Worm (Caenorhabditis elegans): ENCODE measurements around the gene C54G10.1.

The C54G10.1 gene

DNA sequence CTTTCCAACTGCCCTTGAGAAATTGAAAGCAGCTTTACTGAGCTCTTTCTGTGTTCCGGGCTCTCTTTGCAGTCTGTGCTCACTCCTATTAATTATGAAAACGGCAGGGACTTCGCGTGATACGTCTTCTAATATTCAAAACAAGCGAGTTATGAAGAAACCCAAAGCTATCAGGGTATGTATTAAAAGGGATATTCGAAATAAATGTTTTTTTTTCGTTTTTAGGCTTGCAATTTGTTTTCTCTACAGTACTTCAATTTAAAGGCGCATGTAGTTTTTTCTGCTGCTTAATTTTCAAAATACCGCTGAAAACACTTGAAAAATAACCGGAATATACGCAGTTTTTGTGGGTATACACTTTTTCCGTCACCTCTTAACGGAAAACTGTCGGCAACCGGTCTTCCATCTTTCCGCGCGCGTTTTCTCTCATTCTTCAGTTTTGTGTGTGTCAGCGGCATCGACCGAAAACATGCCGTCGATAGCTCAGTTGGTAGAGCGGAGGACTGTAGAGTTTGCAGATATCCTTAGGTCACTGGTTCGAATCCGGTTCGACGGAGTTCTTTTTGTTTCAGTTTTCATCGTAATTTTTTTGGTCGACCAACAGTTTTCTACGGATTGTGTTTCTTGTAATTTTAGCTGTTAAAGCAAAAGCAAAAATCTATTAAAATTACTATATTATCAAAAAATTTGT lies 48.3 kb downstream of the C54G10.1 start, which contains the start of gene gasr-8 (continued):
- TF ChIP-seq daf-19 (GFP tag; conservative IDR thresholded peaks at IDR 0.05): no peak
- TF ChIP-seq nhr-28 (tag; optimal IDR thresholded peaks at IDR 0.05): no peak
- TF ChIP-seq lim-7 (GFP tag; IDR thresholded peaks at IDR 0.05): peak; percentile 62; the same call in 1 of the 2 replicates
- TF ChIP-seq lin-29 (GFP tag; IDR thresholded peaks at IDR 0.05): 0 out of 2 replicates have a peak, but pooled peaks have one; percentile 10
- no peak for TF ChIP-seq gei-8 (GFP tag; optimal IDR thresholded peaks at IDR 0.05)
- peak; percentile 39 for TF ChIP-seq dmd-6 (GFP tag; IDR thresholded peaks at IDR 0.05)
- TF ChIP-seq arid-1 (GFP tag; conservative IDR thresholded peaks at IDR 0.05): 0 out of 2 replicates have a peak, but pooled peaks have one; percentile 42
- no peak for TF ChIP-seq nhr-11 (tag; optimal IDR thresholded peaks at IDR 0.05)
- TF ChIP-seq F10B5.3 (tag; optimal IDR thresholded peaks at IDR 0.05): no peak
- TF ChIP-seq nhr-102 (tag; optimal IDR thresholded peaks at IDR 0.05): peak; percentile 3
- no peak for TF ChIP-seq lir-3 (tag; optimal IDR thresholded peaks at IDR 0.05)
- TF ChIP-seq nhr-41 (GFP tag; IDR thresholded peaks at IDR 0.05): no peak
- TF ChIP-seq ZK546.5 (tag; optimal IDR thresholded peaks at IDR 0.05): no peak
- no peak for TF ChIP-seq saeg-2 (GFP tag; IDR thresholded peaks at IDR 0.05)
- no peak for TF ChIP-seq zip-2 (tag; optimal IDR thresholded peaks at IDR 0.05)
- TF ChIP-seq daf-16 (GFP tag; optimal IDR thresholded peaks at IDR 0.05): no peak
- peak; percentile 38 for TF ChIP-seq daf-16 (tag; optimal IDR thresholded peaks at IDR 0.05)
- TF ChIP-seq mdl-1 (tag; optimal IDR thresholded peaks at IDR 0.05): no peak
- TF ChIP-seq aha-1 (tag): peak; percentile 35
- TF ChIP-seq fos-1 (tag; optimal IDR thresholded peaks at IDR 0.05): no peak
- TF ChIP-seq zip-11 (GFP tag; IDR thresholded peaks at IDR 0.05): no peak
- peak; percentile 72; the same call in 1 of the 2 replicates for TF ChIP-seq dmd-8 (GFP tag; IDR thresholded peaks at IDR 0.05)
- TF ChIP-seq mxl-2 (GFP tag; conservative IDR thresholded peaks at IDR 0.05): 0 out of 2 replicates have a peak, but pooled peaks have one; percentile 3
- peak; percentile 29; the same call in 1 of the 2 replicates for TF ChIP-seq Y48G9A.11 (GFP tag; IDR thresholded peaks at IDR 0.05)
- TF ChIP-seq ceh-82 (tag; optimal IDR thresholded peaks at IDR 0.05): no peak
- no peak for TF ChIP-seq hlh-30 (tag; optimal IDR thresholded peaks at IDR 0.05; ENCODE audit: insufficient read depth)
- no peak for TF ChIP-seq ceh-20 (GFP tag; IDR thresholded peaks at IDR 0.05)
- no peak for TF ChIP-seq ceh-28 (tag; optimal IDR thresholded peaks at IDR 0.05)
- no peak for TF ChIP-seq zag-1 (tag; optimal IDR thresholded peaks at IDR 0.05)
- TF ChIP-seq madf-9 (GFP tag; conservative IDR thresholded peaks at IDR 0.05): 0 out of 2 replicates have a peak, but pooled peaks have one; percentile 22
- TF ChIP-seq nhr-237 (tag; optimal IDR thresholded peaks at IDR 0.05): no peak
- no peak for TF ChIP-seq dmd-9 (GFP tag; IDR thresholded peaks at IDR 0.05)
- TF ChIP-seq daf-8 (GFP tag; IDR thresholded peaks at IDR 0.05): no peak
